Fruit fly (Drosophila melanogaster): ENCODE results near the gene CG7943.

DNA sequence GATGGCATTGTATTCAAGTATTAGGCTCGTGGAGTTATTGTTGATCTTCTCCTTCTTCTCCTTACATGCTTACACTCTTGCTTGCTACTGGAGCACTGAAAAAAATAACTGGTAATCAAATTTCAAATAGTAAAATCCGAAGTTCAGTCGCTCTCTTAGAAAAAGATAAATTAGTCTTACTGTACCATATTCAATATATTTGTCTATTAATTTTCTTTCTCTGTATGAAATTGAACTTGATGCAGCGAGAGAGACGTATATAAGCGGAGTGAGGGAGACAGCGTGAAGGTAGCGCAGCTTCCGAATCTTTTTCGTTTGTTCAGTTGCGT, 14.8 kb downstream of the CG7943 start:
- no peak for TF ChIP-seq CG8478 (optimal IDR thresholded peaks at IDR 0.05)
- TF ChIP-seq CTCF (optimal IDR thresholded peaks at IDR 0.05): no peak
